Fruit fly (Drosophila melanogaster) whole organism, embryonic: ENCODE results near the gene AGO2.
A peak's percentile ranks its signal among the peaks of the same experiment; 100 is the strongest.

Experiments used
- CG10321 ChIP-seq: fragments of 200-800 bp; sonication (Bioruptor generic); IDR thresholded peaks from 2 replicates; pipeline ENCODE4 v1.3.6; 2022; ENCODE audit warnings: missing biosample characterization, missing genetic modification characterization
- CG13287 ChIP-seq: fragments of 200-800 bp; sonication (Bioruptor generic); IDR thresholded peaks from 2 replicates; pipeline ENCODE4 v1.3.6; 2022; ENCODE audit warnings: missing biosample characterization, missing genetic modification characterization; ENCODE audit not compliant: partially characterized antibody
- CG17385 ChIP-seq: fragments of 200-800 bp; sonication (Bioruptor generic); optimal IDR thresholded peaks from 3 replicates; lab custom pipeline; 2018; ENCODE audit warnings: missing biosample characterization, mild to moderate bottlenecking, missing genetic modification characterization
- CG18619 ChIP-seq: fragments of 200-800 bp; sonication (Bioruptor generic); optimal IDR thresholded peaks from 3 replicates; lab custom pipeline; 2017; ENCODE audit warnings: missing biosample characterization, mild to moderate bottlenecking, missing genetic modification characterization
- CG2120 ChIP-seq: fragments of 200-800 bp; sonication (Bioruptor generic); optimal IDR thresholded peaks from 3 replicates; lab custom pipeline; 2016; ENCODE audit warnings: missing biosample characterization, missing genetic modification characterization
- CG3163 ChIP-seq: fragments of 200-800 bp; sonication (Bioruptor generic); optimal IDR thresholded peaks from 3 replicates; lab custom pipeline; 2016; ENCODE audit warnings: missing biosample characterization, missing genetic modification characterization
- CG32767 ChIP-seq: fragments of 200-800 bp; sonication (Bioruptor generic); IDR thresholded peaks from 2 replicates; pipeline ENCODE4 v1.3.6; 2022; ENCODE audit warnings: missing biosample characterization, missing genetic modification characterization
- CG34376 ChIP-seq: fragments of 200-800 bp; sonication (Bioruptor generic); optimal IDR thresholded peaks from 2 replicates; lab custom pipeline; 2018; ENCODE audit warnings: missing biosample characterization, mild to moderate bottlenecking, missing genetic modification characterization
- CG4404 ChIP-seq: fragments of 200-800 bp; sonication (Bioruptor generic); IDR thresholded peaks from 2 replicates; pipeline ENCODE4 v1.3.6; 2022; ENCODE audit warnings: missing biosample characterization, missing genetic modification characterization
- CG5180 ChIP-seq: fragments of 200-800 bp; sonication (Bioruptor generic); optimal IDR thresholded peaks from 3 replicates; lab custom pipeline; 2017; ENCODE audit warnings: missing biosample characterization, missing genetic modification characterization, mild to moderate bottlenecking, moderate library complexity, missing genetic modification reagents
- CG6765 ChIP-seq: fragments of 200-800 bp; sonication (Bioruptor generic); optimal IDR thresholded peaks from 3 replicates; lab custom pipeline; 2017; ENCODE audit warnings: missing biosample characterization, mild to moderate bottlenecking, missing genetic modification characterization
- CG7745 ChIP-seq: fragments of 200-800 bp; sonication (Bioruptor generic); optimal IDR thresholded peaks from 2 replicates; lab custom pipeline; 2018; ENCODE audit warnings: missing biosample characterization, mild to moderate bottlenecking, missing genetic modification characterization, moderate library complexity
- CG7987 ChIP-seq: fragments of 200-800 bp; sonication (Bioruptor generic); optimal IDR thresholded peaks from 2 replicates; lab custom pipeline; 2018; ENCODE audit warnings: missing biosample characterization, mild to moderate bottlenecking, missing genetic modification characterization, moderate library complexity
- CG9215 ChIP-seq: fragments of 200-800 bp; sonication (Bioruptor generic); IDR thresholded peaks from 2 replicates; pipeline ENCODE4 v1.3.6; 2022; ENCODE audit warnings: missing biosample characterization, missing genetic modification characterization
- CG9609 ChIP-seq: fragments of 200-800 bp; sonication (Bioruptor generic); optimal IDR thresholded peaks from 3 replicates; lab custom pipeline; 2016; ENCODE audit warnings: missing biosample characterization, missing genetic modification characterization
- CG9797 ChIP-seq: fragments of 200-800 bp; sonication (Bioruptor generic); optimal IDR thresholded peaks from 3 replicates; lab custom pipeline; 2018; ENCODE audit warnings: missing biosample characterization, mild to moderate bottlenecking, missing genetic modification characterization
- CoRest ChIP-seq: fragments of 200-800 bp; sonication (Bioruptor generic); optimal IDR thresholded peaks from 3 replicates; lab custom pipeline; 2018; ENCODE audit warnings: missing biosample characterization, mild to moderate bottlenecking, missing genetic modification characterization, moderate library complexity
- D19B ChIP-seq: fragments of 200-800 bp; sonication (Bioruptor generic); optimal IDR thresholded peaks from 2 replicates; lab custom pipeline; 2017; ENCODE audit warnings: missing biosample characterization, mild to moderate bottlenecking, missing genetic modification characterization
- Dbx ChIP-seq: fragments of 200-800 bp; sonication (Bioruptor generic); IDR thresholded peaks from 3 replicates; pipeline ENCODE4 v1.3.6; 2022; ENCODE audit warnings: missing biosample characterization, missing genetic modification characterization
- Dll ChIP-seq: fragments of 200-800 bp; sonication (Bioruptor generic); IDR thresholded peaks from 4 replicates; pipeline ENCODE4 v1.3.6; 2022; ENCODE audit warnings: missing biosample characterization, missing genetic modification characterization; ENCODE audit not compliant: partially characterized antibody
- E2f1 ChIP-seq: fragments of 200-800 bp; sonication (Bioruptor generic); IDR thresholded peaks from 2 replicates; pipeline ENCODE4 v1.3.6; 2022; ENCODE audit warnings: missing biosample characterization, missing genetic modification characterization
- Fer2 ChIP-seq: fragments of 200-800 bp; sonication (Bioruptor generic); optimal IDR thresholded peaks from 2 replicates; lab custom pipeline; 2018; ENCODE audit warnings: missing biosample characterization, mild to moderate bottlenecking, missing genetic modification characterization, moderate library complexity
- HLH3B ChIP-seq: fragments of 200-800 bp; sonication (Bioruptor generic); IDR thresholded peaks from 2 replicates; pipeline ENCODE4 v1.3.6; 2022; ENCODE audit warnings: missing biosample characterization, missing genetic modification characterization
- HLHmδ ChIP-seq: fragments of 200-800 bp; sonication (Bioruptor generic); optimal IDR thresholded peaks from 2 replicates; lab custom pipeline; 2018; ENCODE audit warnings: missing biosample characterization, mild to moderate bottlenecking, missing genetic modification characterization, moderate library complexity
- Jarid2 ChIP-seq: fragments of 200-800 bp; sonication (Bioruptor generic); optimal IDR thresholded peaks from 3 replicates; lab custom pipeline; 2017; ENCODE audit warnings: mild to moderate bottlenecking, missing biosample characterization, missing genetic modification reagents, missing genetic modification characterization
- Oaz ChIP-seq: fragments of 200-800 bp; sonication (Bioruptor generic); IDR thresholded peaks from 2 replicates; pipeline ENCODE4 v1.3.6; 2022; ENCODE audit warnings: missing biosample characterization, missing genetic modification characterization
- Rx ChIP-seq: fragments of 200-800 bp; sonication (Bioruptor generic); IDR thresholded peaks from 2 replicates; pipeline ENCODE4 v1.3.6; 2022; ENCODE audit warnings: missing biosample characterization, missing genetic modification characterization
- Trl ChIP-seq, 3 experiments: fragments of >200 bp in 2 of 3; fragments of 200-800 bp in 1 of 3; sonication (Bioruptor generic) in 1 of 3; optimal IDR thresholded peaks; 2 replicates in 1 of 3; 3 replicates in 2 of 3; lab custom pipeline; 2016 to 2017; ENCODE audit warnings: missing biosample characterization in 1 of 3, missing genetic modification characterization in 1 of 3
- amos ChIP-seq: fragments of 200-800 bp; sonication (Bioruptor generic); IDR thresholded peaks from 2 replicates; pipeline ENCODE4 v1.3.6; 2022; ENCODE audit warnings: missing biosample characterization, missing genetic modification characterization; ENCODE audit not compliant: partially characterized antibody
- ash1 ChIP-seq: fragments of 200-800 bp; sonication (Bioruptor generic); optimal IDR thresholded peaks from 2 replicates; lab custom pipeline; 2018; ENCODE audit warnings: missing biosample characterization, mild to moderate bottlenecking, missing genetic modification characterization
- chinmo ChIP-seq: fragments of 200-800 bp; sonication (Bioruptor generic); IDR thresholded peaks from 4 replicates; pipeline ENCODE4 v1.3.6; 2022; ENCODE audit warnings: missing biosample characterization, missing genetic modification characterization; ENCODE audit not compliant: partially characterized antibody
- croc ChIP-seq: fragments of 200-800 bp; sonication (Bioruptor generic); conservative IDR thresholded peaks from 3 replicates; pipeline ENCODE4 v1.3.6; 2022; ENCODE audit warnings: missing biosample characterization, missing genetic modification characterization
- fd64A ChIP-seq: fragments of 200-800 bp; sonication (Bioruptor generic); optimal IDR thresholded peaks from 3 replicates; lab custom pipeline; 2018; ENCODE audit warnings: missing biosample characterization, mild to moderate bottlenecking, missing genetic modification characterization
- fd96Cb ChIP-seq: fragments of 200-800 bp; sonication (Bioruptor generic); optimal IDR thresholded peaks from 2 replicates; lab custom pipeline; 2018; ENCODE audit warnings: missing biosample characterization, mild to moderate bottlenecking, missing genetic modification characterization, moderate library complexity
- grn ChIP-seq: fragments of 200-800 bp; sonication (Bioruptor generic); optimal IDR thresholded peaks from 3 replicates; lab custom pipeline; 2017; ENCODE audit warnings: missing biosample characterization, missing genetic modification characterization
- oc ChIP-seq: fragments of 200-800 bp; sonication (Bioruptor generic); optimal IDR thresholded peaks from 2 replicates; lab custom pipeline; 2018; ENCODE audit warnings: missing biosample characterization, mild to moderate bottlenecking, missing genetic modification characterization, moderate library complexity
- odd ChIP-seq: fragments of 200-800 bp; sonication (Bioruptor generic); optimal IDR thresholded peaks from 2 replicates; lab custom pipeline; 2017; ENCODE audit warnings: missing biosample characterization, mild to moderate bottlenecking, missing genetic modification characterization
- pan ChIP-seq, 4 experiments: fragments of >200 bp in 3 of 4; fragments of 200-800 bp in 1 of 4; sonication (Bioruptor generic) in 1 of 4; optimal IDR thresholded peaks in 3 of 4; IDR thresholded peaks in 1 of 4; 2 replicates each; pipeline versions ENCODE4 v1.3.6 to Lab custom; 2017 to 2022; ENCODE audit warnings: missing biosample characterization in 2 of 4, missing genetic modification characterization in 2 of 4, mixed read lengths in 1 of 4
- peb ChIP-seq: fragments of 200-800 bp; sonication (Bioruptor generic); IDR thresholded peaks from 2 replicates; pipeline ENCODE4 v1.3.6; 2022; ENCODE audit warnings: missing biosample characterization, missing genetic modification characterization
- sim ChIP-seq: fragments of 200-800 bp; sonication (Bioruptor generic); IDR thresholded peaks from 2 replicates; pipeline ENCODE4 v1.3.6; 2022; ENCODE audit warnings: missing biosample characterization, missing genetic modification characterization
- ssp ChIP-seq: fragments of 200-800 bp; sonication (Bioruptor generic); IDR thresholded peaks from 2 replicates; pipeline ENCODE4 v1.3.6; 2022; ENCODE audit warnings: missing biosample characterization, missing genetic modification characterization
- twi ChIP-seq: fragments of 200-800 bp; optimal IDR thresholded peaks from 2 replicates; lab custom pipeline; 2019; ENCODE audit warnings: missing biosample characterization, mild to moderate bottlenecking, missing genetic modification characterization, moderate library complexity
- vvl ChIP-seq: fragments of 200-800 bp; sonication (Bioruptor generic); IDR thresholded peaks from 2 replicates; pipeline ENCODE4 v1.3.6; 2022; ENCODE audit warnings: missing biosample characterization, missing genetic modification characterization
- wdn ChIP-seq: fragments of 200-800 bp; sonication (Bioruptor generic); IDR thresholded peaks from 2 replicates; pipeline ENCODE4 v1.3.6; 2022; ENCODE audit warnings: missing biosample characterization, missing genetic modification characterization
- wor ChIP-seq: fragments of 200-800 bp; sonication (Bioruptor generic); IDR thresholded peaks from 2 replicates; pipeline ENCODE4 v1.3.6; 2022; ENCODE audit warnings: missing biosample characterization, missing genetic modification characterization
- yki ChIP-seq: fragments of >200 bp; optimal IDR thresholded peaks from 3 replicates; lab custom pipeline; 2018

The AGO2 gene

DNA sequence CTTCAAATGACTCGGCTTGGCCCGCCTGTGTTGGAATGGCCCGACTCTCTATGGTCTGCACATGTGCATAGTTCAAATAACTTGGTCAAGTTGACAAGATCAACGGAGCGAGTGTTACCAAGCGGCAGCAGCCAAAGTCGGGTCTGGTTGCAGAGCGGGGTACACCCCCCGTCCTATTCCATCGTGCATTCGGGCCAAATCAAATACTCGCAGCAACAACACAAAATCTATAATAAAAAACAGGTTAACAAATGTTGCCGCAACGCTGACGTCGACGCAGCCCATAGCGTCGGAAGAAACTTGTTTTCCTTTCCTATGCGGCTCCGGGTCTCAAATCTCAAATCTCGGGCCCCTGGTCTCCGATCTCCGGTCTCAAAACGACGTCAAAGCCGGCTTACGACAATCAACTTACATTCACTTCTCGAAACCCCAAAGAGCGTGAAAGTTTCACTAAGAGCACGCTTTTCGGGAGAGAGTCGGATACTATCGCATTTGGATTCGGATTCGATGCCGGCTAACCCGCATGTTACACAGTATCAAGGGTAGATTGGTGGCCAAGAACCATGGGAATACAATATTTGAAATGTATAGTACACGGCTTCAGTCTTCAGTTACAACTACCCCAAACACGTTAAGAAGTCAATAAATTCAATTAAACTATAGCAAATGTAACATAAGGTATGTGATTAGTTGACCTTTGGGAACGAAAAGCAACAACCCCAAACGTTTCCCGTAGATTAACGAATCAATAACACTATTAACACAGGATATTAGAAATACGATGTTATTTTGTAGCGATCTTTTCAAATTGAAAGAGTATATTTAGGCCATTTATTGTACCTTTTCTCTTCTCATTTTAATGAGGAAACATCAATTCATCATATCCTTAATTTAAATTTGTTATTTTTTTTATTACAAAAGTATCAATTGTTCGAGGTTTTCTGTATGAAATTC is 19.4 kb upstream of the AGO2 start (continued):
- peak in 1 of 2 experiments; percentile 82 for TF ChIP-seq pan (optimal IDR thresholded peaks at IDR 0.05; lab: Kevin White, UChicago)
- TF ChIP-seq pan (GFP tag; optimal IDR thresholded peaks at IDR 0.05 in 1 of 2, IDR thresholded peaks at IDR 0.05 in 1 of 2): peak; percentile 21 to 71

- TF ChIP-seq HLHmδ (GFP tag; lab: Kevin White, UChicago) (peak; percentile 40), Trl (optimal IDR thresholded peaks at IDR 0.05; lab: Kevin White, UChicago) (peak; percentile 94 to 95), Trl (GFP tag; optimal IDR thresholded peaks at IDR 0.05; lab: Kevin White, UChicago) (no peak), fd64A (GFP tag; lab: Kevin White, UChicago) (no peak), E2f1 (GFP tag; lab: Robert Waterston, UW) (no peak; the same call in 1 of the 2 replicates), HLH3B (GFP tag; lab: Robert Waterston, UW) (peak; percentile 13; the same call in 1 of the 2 replicates), CG5180 (GFP tag; lab: Kevin White, UChicago) (no peak), CG34376 (no peak), CG9797 (no peak), CG18619 (GFP tag; lab: Kevin White, UChicago) (no peak), sim (GFP tag; lab: Robert Waterston, UW) (no peak), CoRest (tag; lab: Kevin White, UChicago) (no peak), CG10321 (GFP tag; lab: Robert Waterston, UW) (peak; percentile 55; the same call in 1 of the 2 replicates), Oaz (GFP tag; lab: Robert Waterston, UW) (no peak), chinmo (GFP tag; lab: Robert Waterston, UW) (peak; percentile 76; the same call in 1 of the 4 replicates), CG13287 (GFP tag; lab: Robert Waterston, UW) (no peak), grn (GFP tag; lab: Kevin White, UChicago) (no peak), Rx (GFP tag; lab: Robert Waterston, UW) (no peak), CG2120 (GFP tag; lab: Kevin White, UChicago) (no peak), CG17385 (no peak), CG9215 (GFP tag; lab: Robert Waterston, UW) (no peak), croc (no peak), CG9609 (GFP tag; lab: Kevin White, UChicago) (no peak), peb (GFP tag; lab: Robert Waterston, UW) (no peak), ssp (GFP tag; lab: Robert Waterston, UW) (no peak), twi (tag; lab: Kevin White, UChicago) (no peak), wdn (GFP tag; lab: Robert Waterston, UW) (no peak), CG32767 (GFP tag; lab: Robert Waterston, UW) (no peak), ash1 (GFP tag; lab: Kevin White, UChicago) (no peak), D19B (GFP tag; lab: Kevin White, UChicago) (no peak), wor (GFP tag; lab: Robert Waterston, UW) (no peak), CG3163 (GFP tag; lab: Kevin White, UChicago) (peak; percentile 92), Dll (GFP tag; lab: Robert Waterston, UW) (0 out of 4 replicates have a peak, but pooled peaks have one; percentile 15), vvl (peak; percentile 37; the same call in 1 of the 2 replicates), CG6765 (GFP tag; lab: Kevin White, UChicago) (no peak), Fer2 (tag; lab: Kevin White, UChicago) (no peak), Dbx (0 out of 3 replicates have a peak, but pooled peaks have one; percentile 10), CG7987 (GFP tag; lab: Kevin White, UChicago) (no peak), CG7745 (tag; lab: Kevin White, UChicago) (peak; percentile 4), yki (peak; percentile 70), amos (GFP tag; lab: Robert Waterston, UW) (no peak), oc (no peak), odd (GFP tag; lab: Kevin White, UChicago) (no peak), fd96Cb (no peak), Jarid2 (peak; percentile 81), CG4404 (no peak)
Observed at dm6 chr3L:15535228-15535598, 18.7 kb upstream of the AGO2 start, which contains the start of gene CrebA. TSS of gene CrebA (plus strand) at chr3L:15535395.
